Fruit fly (Drosophila melanogaster) whole organism: ENCODE measurements around the gene CG31274.

ENCODE experiments used
- CG8478 ChIP-seq: fragments of >200 bp; optimal IDR thresholded peaks from 2 replicates; lab custom pipeline; 2018; ENCODE audit warnings: inconsistent platforms
- Dll ChIP-seq: fragments of >200 bp; optimal IDR thresholded peaks from 2 replicates; lab custom pipeline; 2017
- EcR ChIP-seq, 2 experiments: fragments of >200 bp; optimal IDR thresholded peaks; 2 replicates each; lab custom pipeline; 2017; ENCODE audit warnings: missing biosample characterization in 2 of 2, missing genetic modification characterization in 2 of 2, missing genetic modification reagents in 2 of 2
- pan ChIP-seq: fragments of >200 bp; optimal IDR thresholded peaks from 2 replicates; lab custom pipeline; 2017
- psq ChIP-seq: fragments of >200 bp; optimal IDR thresholded peaks from 2 replicates; lab custom pipeline; 2017

dm6 chr3R:17039993-17040807, 47.4 kb downstream of the CG31274 start, which contains the start of the genes CG18213 and Trm7-32:
- TF ChIP-seq pan (lab: Kevin White, UChicago), result no peak
- no peak for TF ChIP-seq Dll (lab: Kevin White, UChicago)
- no peak for TF ChIP-seq CG8478 (lab: Kevin White, UChicago)
- no peak for TF ChIP-seq EcR (GFP tag; optimal IDR thresholded peaks at IDR 0.05; lab: Kevin White, UChicago)
- TF ChIP-seq psq (lab: Kevin White, UChicago), result no peak
